Worm (Caenorhabditis elegans): ENCODE measurements around the gene idpb-5.

DNA sequence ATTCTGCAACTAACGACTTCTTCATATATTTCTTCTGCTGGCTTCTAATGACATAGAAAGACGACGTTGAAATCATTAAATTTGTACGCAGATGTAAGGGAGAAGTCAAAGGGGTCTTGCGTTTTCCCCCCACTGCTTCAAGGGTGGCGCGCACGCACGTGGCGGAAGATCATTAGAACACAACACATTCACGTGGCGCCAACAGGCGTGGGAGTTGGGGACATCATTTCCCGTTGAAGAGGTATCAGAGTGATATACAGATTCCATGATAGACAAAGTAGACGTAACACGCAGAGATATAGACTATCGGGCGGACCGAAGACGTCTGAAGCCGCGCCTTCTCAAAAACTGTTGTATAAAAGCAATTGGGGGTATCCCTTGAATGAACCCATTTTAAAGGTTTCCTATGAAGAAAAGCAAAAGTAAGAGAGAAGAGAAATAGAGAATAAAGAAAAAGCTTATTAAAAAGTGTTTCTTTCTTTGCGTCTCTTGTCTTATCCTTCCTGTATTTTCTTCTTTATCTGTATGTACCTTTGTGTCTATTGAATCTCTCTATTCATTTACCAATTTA is 40.0 kb upstream of the idpb-5 start:
- no peak for TF ChIP-seq ceh-36 (tag; optimal IDR thresholded peaks at IDR 0.05)
- no peak for TF ChIP-seq ama-1 (optimal IDR thresholded peaks at IDR 0.05)
- TF ChIP-seq hmbx-1 (tag; optimal IDR thresholded peaks at IDR 0.05) = no peak
- TF ChIP-seq hnd-1 (tag; optimal IDR thresholded peaks at IDR 0.05) = no peak
- TF ChIP-seq scrt-1 (GFP tag; IDR thresholded peaks at IDR 0.05) = no peak
- no peak for TF ChIP-seq sea-1 (GFP tag; conservative IDR thresholded peaks at IDR 0.05)

Data from whole organism, early embryonic.